Worm (Caenorhabditis elegans) whole organism, L2 larva: ENCODE results near the gene str-33.

Source experiments
- dmd-4 ChIP-seq: sonication (generic microtip); optimal IDR thresholded peaks from 2 replicates; lab custom pipeline; 2017; ENCODE audit warnings: missing biosample characterization, missing genetic modification characterization
- lin-39 ChIP-seq: fragments of 150-350 bp; optimal IDR thresholded peaks from 2 replicates; lab custom pipeline; 2014; ENCODE audit warnings: missing biosample characterization, missing genetic modification reagents, missing genetic modification characterization
- lsy-2 ChIP-seq, 2 experiments: fragments of 150-350 bp in 1 of 2; sonication (generic microtip) in 1 of 2; optimal IDR thresholded peaks; 2 replicates each; lab custom pipeline; 2014 to 2017; ENCODE audit warnings: missing biosample characterization in 2 of 2, missing genetic modification characterization in 2 of 2
- mdl-1 ChIP-seq, 2 experiments: fragments of 150-350 bp in 1 of 2; sonication (generic microtip) in 1 of 2; optimal IDR thresholded peaks; 2 replicates each; lab custom pipeline; 2017; ENCODE audit warnings: missing biosample characterization in 2 of 2, missing genetic modification characterization in 2 of 2
- nhr-12 ChIP-seq: fragments of 150-350 bp; optimal IDR thresholded peaks from 2 replicates; lab custom pipeline; 2014; ENCODE audit warnings: missing biosample characterization, missing genetic modification characterization
- nhr-77 ChIP-seq: fragments of 150-350 bp; optimal IDR thresholded peaks from 2 replicates; lab custom pipeline; 2014; ENCODE audit warnings: missing biosample characterization, missing genetic modification characterization
- ztf-4 ChIP-seq: fragments of 150-350 bp; optimal IDR thresholded peaks from 2 replicates; lab custom pipeline; 2014; ENCODE audit warnings: missing biosample characterization, missing genetic modification characterization

DNA sequence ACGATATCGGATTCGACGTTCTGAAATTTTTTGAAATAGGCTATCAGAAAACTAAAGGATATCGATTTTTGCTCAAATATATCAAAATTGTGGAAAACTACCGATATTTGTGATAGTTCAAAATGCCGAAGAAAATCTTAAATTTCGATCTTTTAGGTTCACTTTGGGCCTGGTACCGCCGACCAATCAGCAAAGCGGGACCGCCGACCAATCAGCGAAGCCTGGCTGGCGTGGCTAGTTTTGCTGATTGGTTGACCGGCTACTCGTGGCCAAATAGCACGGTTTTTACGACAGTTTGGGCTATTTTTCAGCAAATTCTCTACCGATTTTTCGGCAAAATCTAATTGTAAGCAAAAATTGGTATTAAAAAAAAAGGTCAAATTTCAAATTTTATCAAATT is 18.1 kb upstream of the str-33 start:
- TF ChIP-seq nhr-77 (tag; lab: Kevin White, UChicago) (no peak), lin-39 (tag; lab: Kevin White, UChicago) (no peak), lsy-2 (tag; optimal IDR thresholded peaks at IDR 0.05; lab: Kevin White, UChicago) (no peak), mdl-1 (tag; optimal IDR thresholded peaks at IDR 0.05; lab: Kevin White, UChicago) (no peak), ztf-4 (tag; lab: Kevin White, UChicago) (no peak), nhr-12 (no peak), dmd-4 (tag; lab: Kevin White, UChicago) (no peak)
